Fruit fly (Drosophila melanogaster): ENCODE data around the gene CG31517.

DNA sequence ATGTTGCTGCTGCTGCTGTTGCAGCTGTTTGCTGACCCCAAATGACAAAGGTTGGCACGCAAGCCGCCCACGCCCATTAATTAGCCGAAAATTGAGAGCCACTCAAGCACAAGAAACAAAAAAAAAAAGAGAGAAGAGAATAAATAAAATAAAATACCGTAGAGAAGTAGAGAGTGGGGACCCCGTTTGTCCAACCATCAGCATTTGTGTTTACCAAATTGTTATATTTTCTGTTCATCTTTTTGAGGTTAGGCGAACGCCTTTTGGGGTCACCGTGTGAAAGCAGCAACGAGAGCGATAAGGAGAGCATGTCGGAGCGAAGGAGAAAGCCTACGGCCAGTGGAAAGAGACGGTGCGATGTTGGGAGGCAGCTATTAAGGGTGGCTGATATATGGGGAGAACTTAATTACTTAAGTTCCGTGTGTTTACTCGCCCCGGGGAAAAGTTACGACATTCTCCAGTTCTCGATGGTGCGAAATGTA, 29.9 kb downstream of the CG31517 start:
- TF ChIP-seq insv (optimal IDR thresholded peaks at IDR 0.05) (no peak), Sin3A (optimal IDR thresholded peaks at IDR 0.05) (no peak)
